Worm (Caenorhabditis elegans) whole organism, late embryonic: ENCODE results near the gene Y39B6A.25.

Source experiments
- ahr-1 ChIP-seq: sonication (generic microtip); optimal IDR thresholded peaks from 2 replicates; lab custom pipeline; 2016; ENCODE audit warnings: missing genetic modification characterization, missing compliant biosample characterization
- pqm-1 ChIP-seq: sonication (generic microtip); optimal IDR thresholded peaks from 2 replicates; lab custom pipeline; 2016; ENCODE audit warnings: missing genetic modification characterization, missing compliant biosample characterization

DNA sequence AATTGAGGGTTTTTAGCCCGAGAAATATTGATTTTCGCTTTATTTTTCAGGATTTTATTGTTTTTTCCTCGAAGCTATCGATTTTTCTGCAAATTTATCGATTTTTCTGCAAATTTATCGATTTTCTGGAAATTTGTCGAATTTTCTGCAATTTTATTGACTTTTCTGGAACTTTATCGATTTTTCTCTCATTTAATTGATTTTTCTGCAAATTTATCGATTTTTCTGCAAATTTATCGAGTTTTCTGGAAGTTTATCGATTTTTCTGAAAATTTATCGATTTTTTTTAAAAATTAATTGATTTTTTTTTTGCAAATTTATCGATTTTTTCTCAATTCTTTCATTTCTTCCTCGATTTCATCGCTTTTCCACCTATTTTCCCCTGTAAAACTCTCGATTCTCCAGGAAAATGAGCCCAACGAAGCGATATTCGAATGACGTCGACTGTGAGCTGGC, 32.7 kb upstream of the Y39B6A.25 start, which contains the start of gene gtf-2F2:
- TF ChIP-seq ahr-1 (tag; lab: Kevin White, UChicago) (no peak), pqm-1 (no peak)
